Fruit fly (Drosophila melanogaster): ENCODE data around the gene Tsp26A.

Tsp26A gene

DNA sequence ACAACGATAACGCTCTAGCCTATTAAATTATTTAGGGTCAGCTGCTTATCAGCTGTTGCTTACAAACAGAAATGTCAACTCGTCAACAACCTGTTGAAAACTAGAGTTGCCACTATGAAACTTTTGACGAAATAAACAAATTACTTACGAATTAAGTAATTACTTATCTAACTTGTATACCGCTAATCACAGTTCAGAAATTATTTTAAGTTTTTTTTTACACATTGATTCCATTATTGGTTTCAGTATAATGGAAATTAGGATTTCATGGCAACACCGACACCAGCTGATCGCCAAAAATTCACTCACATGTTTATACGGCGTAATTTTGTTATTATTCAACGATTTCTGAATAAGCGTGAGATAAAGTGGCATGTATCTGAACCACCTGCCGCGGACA, 37.8 kb downstream of the Tsp26A start, which contains the start of the genes CG9117 and CG31643 (continued):
- TF ChIP-seq Hey (tag; optimal IDR thresholded peaks at IDR 0.05): no peak
- TF ChIP-seq CG11456 (GFP tag; IDR thresholded peaks at IDR 0.05): no peak
- TF ChIP-seq Ets65A (GFP tag): peak; percentile 91
- peak; percentile 28; the same call in 1 of the 2 replicates for TF ChIP-seq CG3847 (GFP tag; IDR thresholded peaks at IDR 0.05)
- TF ChIP-seq ara (GFP tag; IDR thresholded peaks at IDR 0.05): no peak
- no peak for TF ChIP-seq CG15011 (GFP tag; optimal IDR thresholded peaks at IDR 0.05)
- peak; percentile 64 for TF ChIP-seq pzg (GFP tag; optimal IDR thresholded peaks at IDR 0.05)
- TF ChIP-seq CG30403 (GFP tag; optimal IDR thresholded peaks at IDR 0.05): peak; percentile 70
- no peak for TF ChIP-seq CG8290 (GFP tag; optimal IDR thresholded peaks at IDR 0.05)
- no peak for TF ChIP-seq CG8290 (tag; optimal IDR thresholded peaks at IDR 0.05)
- TF ChIP-seq bigmax (GFP tag; optimal IDR thresholded peaks at IDR 0.05): no peak
- TF ChIP-seq CG2712 (tag; optimal IDR thresholded peaks at IDR 0.05): peak; percentile 57
- no peak for TF ChIP-seq fd102C (GFP tag; optimal IDR thresholded peaks at IDR 0.05)
- TF ChIP-seq Chrac-16 (GFP tag; optimal IDR thresholded peaks at IDR 0.05): peak; percentile 31
- TF ChIP-seq ase (GFP tag; IDR thresholded peaks at IDR 0.05): 0 out of 3 replicates have a peak, but pooled peaks have one; percentile 47
- TF ChIP-seq CG8388 (GFP tag; optimal IDR thresholded peaks at IDR 0.05): peak; percentile 52
- TF ChIP-seq bsh (GFP tag; optimal IDR thresholded peaks at IDR 0.05): peak in 1 of 2 experiments; percentile 53
- no peak for TF ChIP-seq CG4328 (GFP tag; optimal IDR thresholded peaks at IDR 0.05)
- peak; percentile 18 for TF ChIP-seq cato (GFP tag; optimal IDR thresholded peaks at IDR 0.05; ENCODE audit: borderline replicate concordance)
- TF ChIP-seq CG7271 (tag; optimal IDR thresholded peaks at IDR 0.05): peak; percentile 35
- TF ChIP-seq peb (GFP tag; IDR thresholded peaks at IDR 0.05): no peak
- no peak for TF ChIP-seq ranshi (GFP tag; IDR thresholded peaks at IDR 0.05)
- no peak for TF ChIP-seq Taf1 (GFP tag; IDR thresholded peaks at IDR 0.05)
- TF ChIP-seq CG7372 (GFP tag; IDR thresholded peaks at IDR 0.05): no peak
- TF ChIP-seq vvl (GFP tag; IDR thresholded peaks at IDR 0.05): peak; percentile 31; the same call in 1 of the 2 replicates
- TF ChIP-seq pnt (GFP tag; optimal IDR thresholded peaks at IDR 0.05): peak; percentile 39
- TF ChIP-seq gt (GFP tag; IDR thresholded peaks at IDR 0.05): no peak
- TF ChIP-seq cwo (GFP tag; optimal IDR thresholded peaks at IDR 0.05): peak; percentile 32
- peak; percentile 56 for TF ChIP-seq grau (tag; optimal IDR thresholded peaks at IDR 0.05)
- peak; percentile 53 for TF ChIP-seq CG12744 (GFP tag; optimal IDR thresholded peaks at IDR 0.05)
- peak; percentile 21; the same call in 1 of the 2 replicates for TF ChIP-seq stc (GFP tag; IDR thresholded peaks at IDR 0.05)
- TF ChIP-seq Drgx (GFP tag; IDR thresholded peaks at IDR 0.05): 0 out of 2 replicates have a peak, but pooled peaks have one; percentile 21
- peak; percentile 46 for TF ChIP-seq bcd (GFP tag; optimal IDR thresholded peaks at IDR 0.05)
- no peak for TF ChIP-seq sim (GFP tag; IDR thresholded peaks at IDR 0.05)
- TF ChIP-seq CG10431 (GFP tag; optimal IDR thresholded peaks at IDR 0.05): no peak
- TF ChIP-seq chif (GFP tag; optimal IDR thresholded peaks at IDR 0.05): peak in 1 of 2 experiments; percentile 31
- peak; percentile 61 for TF ChIP-seq CG17359 (tag; optimal IDR thresholded peaks at IDR 0.05)
- no peak for TF ChIP-seq CG31441 (GFP tag; IDR thresholded peaks at IDR 0.05)
- peak; percentile 31; the same call in 1 of the 2 replicates for TF ChIP-seq CG17328 (GFP tag; IDR thresholded peaks at IDR 0.05)
- peak; percentile 30 for TF ChIP-seq Mes4 (GFP tag; optimal IDR thresholded peaks at IDR 0.05)
- no peak for TF ChIP-seq wdn (GFP tag; IDR thresholded peaks at IDR 0.05)
- peak; percentile 42 for TF ChIP-seq Myb (GFP tag; optimal IDR thresholded peaks at IDR 0.05)
- TF ChIP-seq CG18619 (GFP tag; optimal IDR thresholded peaks at IDR 0.05): no peak
- no peak for TF ChIP-seq hkb (optimal IDR thresholded peaks at IDR 0.05)
- TF ChIP-seq hkb (GFP tag; IDR thresholded peaks at IDR 0.05): peak; percentile 45; the same call in 1 of the 2 replicates
- TF ChIP-seq NC2β (GFP tag; optimal IDR thresholded peaks at IDR 0.05): peak; percentile 32
- TF ChIP-seq CG4404 (GFP tag; IDR thresholded peaks at IDR 0.05): no peak
- TF ChIP-seq ind (GFP tag; optimal IDR thresholded peaks at IDR 0.05): no peak
- TF ChIP-seq CG1529 (GFP tag; optimal IDR thresholded peaks at IDR 0.05): no peak
- TF ChIP-seq jigr1 (GFP tag; IDR thresholded peaks at IDR 0.05): no peak
- TF ChIP-seq Abd-B (GFP tag; optimal IDR thresholded peaks at IDR 0.05): no peak
- no peak for TF ChIP-seq Sox102F (GFP tag; optimal IDR thresholded peaks at IDR 0.05)
- peak; percentile 52; the same call in 1 of the 2 replicates for TF ChIP-seq Atf6 (GFP tag; IDR thresholded peaks at IDR 0.05)
